Fruit fly (Drosophila melanogaster): Measurements from ENCODE around the gene Dyro.

Dyro gene

dm6 chr3L:11306145-11307031 lies 10.7 kb upstream of the Dyro start (continued):
- TF ChIP-seq CG8290 (GFP tag; optimal IDR thresholded peaks at IDR 0.05) (no peak), CG8290 (tag; optimal IDR thresholded peaks at IDR 0.05) (peak in 1 of 2 experiments; percentile 54), CG11093 (GFP tag; IDR thresholded peaks at IDR 0.05) (no peak), E2f2 (GFP tag; IDR thresholded peaks at IDR 0.05) (peak; percentile 4; the same call in 1 of the 2 replicates), CG6272 (GFP tag; IDR thresholded peaks at IDR 0.05) (no peak), lola (GFP tag; optimal IDR thresholded peaks at IDR 0.05) (peak in 1 of 3 experiments; percentile 41), CG9727 (GFP tag; optimal IDR thresholded peaks at IDR 0.05) (peak; percentile 65), CG2678 (tag; optimal IDR thresholded peaks at IDR 0.05) (peak; percentile 37), ci (GFP tag; IDR thresholded peaks at IDR 0.05) (no peak), nau (GFP tag; optimal IDR thresholded peaks at IDR 0.05) (no peak), bab2 (GFP tag; optimal IDR thresholded peaks at IDR 0.05) (no peak), schlank (tag; optimal IDR thresholded peaks at IDR 0.05) (no peak), CG11695 (GFP tag; IDR thresholded peaks at IDR 0.05) (no peak), odd (GFP tag; optimal IDR thresholded peaks at IDR 0.05) (peak; percentile 5), hbn (GFP tag; IDR thresholded peaks at IDR 0.05; ENCODE audit: partially characterized antibody) (no peak), psq (GFP tag; optimal IDR thresholded peaks at IDR 0.05) (no peak), CG14860 (GFP tag; IDR thresholded peaks at IDR 0.05; ENCODE audit: partially characterized antibody) (no peak), CkIIα-i1 (GFP tag; IDR thresholded peaks at IDR 0.05) (no peak), dmrt11E (tag; optimal IDR thresholded peaks at IDR 0.05) (peak; percentile 46), bowl (GFP tag; IDR thresholded peaks at IDR 0.05) (no peak), hb (GFP tag; IDR thresholded peaks at IDR 0.05; ENCODE audit: partially characterized antibody) (no peak), tgo (GFP tag; IDR thresholded peaks at IDR 0.05) (no peak), Sry-δ (GFP tag; optimal IDR thresholded peaks at IDR 0.05) (no peak), CG14014 (GFP tag; IDR thresholded peaks at IDR 0.05) (0 out of 2 replicates have a peak, but pooled peaks have one; percentile 14), btn (GFP tag; optimal IDR thresholded peaks at IDR 0.05) (no peak), Optix (GFP tag; IDR thresholded peaks at IDR 0.05) (peak; percentile 23; the same call in 1 of the 3 replicates), CG12104 (GFP tag; optimal IDR thresholded peaks at IDR 0.05) (peak; percentile 9), CG31365 (tag; optimal IDR thresholded peaks at IDR 0.05) (no peak), Ssrp (tag; optimal IDR thresholded peaks at IDR 0.05) (peak; percentile 27), kni (GFP tag; optimal IDR thresholded peaks at IDR 0.05) (peak; percentile 58), da (GFP tag; optimal IDR thresholded peaks at IDR 0.05) (no peak), CG4404 (GFP tag; IDR thresholded peaks at IDR 0.05) (no peak), nmo (GFP tag; optimal IDR thresholded peaks at IDR 0.05) (peak; percentile 57), zfh2 (GFP tag; optimal IDR thresholded peaks at IDR 0.05) (no peak), Fer1 (GFP tag; optimal IDR thresholded peaks at IDR 0.05) (no peak), CG18011 (GFP tag; optimal IDR thresholded peaks at IDR 0.05) (no peak), ac (GFP tag; optimal IDR thresholded peaks at IDR 0.05) (no peak), CG18262 (tag; optimal IDR thresholded peaks at IDR 0.05) (peak; percentile 51), CG16863 (GFP tag; optimal IDR thresholded peaks at IDR 0.05) (no peak), CG12391 (tag; optimal IDR thresholded peaks at IDR 0.05) (peak; percentile 35), Rfx (GFP tag; IDR thresholded peaks at IDR 0.05) (peak; percentile 28; the same call in 1 of the 2 replicates), CG10431 (GFP tag; optimal IDR thresholded peaks at IDR 0.05) (no peak), CG5953 (GFP tag; IDR thresholded peaks at IDR 0.05) (no peak), NfI (GFP tag; optimal IDR thresholded peaks at IDR 0.05) (no peak), maf-S (GFP tag; optimal IDR thresholded peaks at IDR 0.05) (no peak), Pdp1 (GFP tag; optimal IDR thresholded peaks at IDR 0.05) (peak in 1 of 2 experiments; percentile 2), trem (tag; optimal IDR thresholded peaks at IDR 0.05) (no peak), CG11398 (GFP tag; optimal IDR thresholded peaks at IDR 0.05) (no peak), sr (GFP tag; IDR thresholded peaks at IDR 0.05) (no peak)

All from whole organism, embryonic.